Worm (Caenorhabditis elegans) whole organism, L1 larva: ENCODE measurements around the gene C54F6.17.
"Not testable (repeated sequence)": the region's sequence is repeated elsewhere in the genome, so short reads cannot be mapped to it uniquely, and the experiment has no call there.

Experiments used
- C04F5.9 ChIP-seq: sonication (generic microtip); optimal IDR thresholded peaks from 2 replicates; lab custom pipeline; 2016; ENCODE audit warnings: missing genetic modification characterization, missing compliant biosample characterization
- F16B12.6 ChIP-seq: fragments of 150-350 bp; optimal IDR thresholded peaks from 2 replicates; lab custom pipeline; 2014; ENCODE audit warnings: missing biosample characterization, missing genetic modification characterization
- aha-1 ChIP-seq: fragments of 150-350 bp; optimal IDR thresholded peaks from 2 replicates; lab custom pipeline; 2014; ENCODE audit warnings: missing biosample characterization, missing genetic modification characterization
- ama-1 ChIP-seq: fragments of 150-350 bp; optimal IDR thresholded peaks from 2 replicates; lab custom pipeline; 2014
- ceh-63 ChIP-seq: fragments of 200-800 bp; sonication (Bioruptor generic); optimal IDR thresholded peaks from 2 replicates; lab custom pipeline; 2018; ENCODE audit warnings: mild to moderate bottlenecking, missing genetic modification characterization, missing compliant biosample characterization
- dsc-1 ChIP-seq: sonication (generic microtip); optimal IDR thresholded peaks from 2 replicates; lab custom pipeline; 2016; ENCODE audit warnings: mild to moderate bottlenecking, missing genetic modification characterization, missing compliant biosample characterization
- efl-3 ChIP-seq: fragments of 200-800 bp; sonication (Bioruptor generic); optimal IDR thresholded peaks from 2 replicates; lab custom pipeline; 2018; ENCODE audit warnings: mild to moderate bottlenecking, missing genetic modification characterization, missing compliant biosample characterization
- elt-2 ChIP-seq: sonication (generic microtip); optimal IDR thresholded peaks from 2 replicates; lab custom pipeline; 2016; ENCODE audit warnings: missing genetic modification characterization, mild to moderate bottlenecking, inconsistent platforms, missing compliant biosample characterization, missing genetic modification reagents
- ets-5 ChIP-seq: fragments of 200-800 bp; sonication (Bioruptor generic); IDR thresholded peaks from 2 replicates; pipeline ENCODE4 v1.3.6; 2022; ENCODE audit warnings: missing genetic modification characterization, missing compliant biosample characterization
- fkh-10 ChIP-seq: sonication (generic microtip); optimal IDR thresholded peaks from 2 replicates; lab custom pipeline; 2017; ENCODE audit warnings: missing biosample characterization, missing genetic modification reagents, missing genetic modification characterization
- fkh-8 ChIP-seq: sonication (generic microtip); optimal IDR thresholded peaks from 2 replicates; lab custom pipeline; 2016; ENCODE audit warnings: mild to moderate bottlenecking, missing genetic modification characterization, missing compliant biosample characterization
- hpl-2 ChIP-seq: fragments of 150-350 bp; optimal IDR thresholded peaks from 2 replicates; lab custom pipeline; 2014; ENCODE audit warnings: missing biosample characterization, missing genetic modification reagents, missing genetic modification characterization
- jun-1 ChIP-seq: fragments of 150-350 bp; optimal IDR thresholded peaks from 2 replicates; lab custom pipeline; 2014; ENCODE audit warnings: missing biosample characterization, missing genetic modification reagents, missing genetic modification characterization
- lin-14 ChIP-seq: fragments of 200-800 bp; sonication (Bioruptor generic); optimal IDR thresholded peaks from 2 replicates; lab custom pipeline; 2018; ENCODE audit warnings: mild to moderate bottlenecking, missing genetic modification characterization, moderate library complexity, missing compliant biosample characterization
- lsy-2 ChIP-seq, 2 experiments: fragments of 150-350 bp; optimal IDR thresholded peaks; 2 replicates each; lab custom pipeline; 2014; ENCODE audit warnings: missing biosample characterization in 2 of 2, missing genetic modification characterization in 2 of 2
- mdl-1 ChIP-seq, 2 experiments: fragments of 150-350 bp; optimal IDR thresholded peaks; 2 replicates each; lab custom pipeline; 2014 to 2017; ENCODE audit warnings: missing biosample characterization in 2 of 2, missing genetic modification characterization in 2 of 2, inconsistent platforms in 1 of 2
- mep-1 ChIP-seq: fragments of 150-350 bp; optimal IDR thresholded peaks from 2 replicates; lab custom pipeline; 2014; ENCODE audit warnings: missing biosample characterization, missing genetic modification characterization
- nhr-11 ChIP-seq: fragments of 150-350 bp; optimal IDR thresholded peaks from 2 replicates; lab custom pipeline; 2014; ENCODE audit warnings: missing biosample characterization, missing genetic modification characterization
- nhr-12 ChIP-seq: sonication (generic microtip); optimal IDR thresholded peaks from 2 replicates; lab custom pipeline; 2017; ENCODE audit warnings: missing biosample characterization, missing genetic modification characterization
- nhr-19 ChIP-seq: fragments of 200-800 bp; sonication (Bioruptor generic); conservative IDR thresholded peaks from 2 replicates; pipeline ENCODE4 v1.3.6; 2022; ENCODE audit warnings: missing genetic modification characterization, missing compliant biosample characterization
- nhr-20 ChIP-seq: sonication (generic microtip); optimal IDR thresholded peaks from 2 replicates; lab custom pipeline; 2016; ENCODE audit warnings: mild to moderate bottlenecking, missing genetic modification characterization, missing compliant biosample characterization
- nhr-71 ChIP-seq: sonication (generic microtip); optimal IDR thresholded peaks from 2 replicates; lab custom pipeline; 2016; ENCODE audit warnings: mild to moderate bottlenecking, missing genetic modification characterization, moderate library complexity, missing compliant biosample characterization
- nhr-90 ChIP-seq: sonication (generic microtip); optimal IDR thresholded peaks from 2 replicates; lab custom pipeline; 2016; ENCODE audit warnings: mild to moderate bottlenecking, missing genetic modification characterization, missing compliant biosample characterization; ENCODE audit not compliant: poor library complexity
- skn-1 ChIP-seq: fragments of 150-350 bp; optimal IDR thresholded peaks from 2 replicates; lab custom pipeline; 2014; ENCODE audit warnings: missing biosample characterization, missing genetic modification characterization
- snu-23 ChIP-seq: sonication (generic microtip); optimal IDR thresholded peaks from 2 replicates; lab custom pipeline; 2016; ENCODE audit warnings: missing genetic modification characterization, missing compliant biosample characterization
- sox-4 ChIP-seq: sonication (generic microtip); optimal IDR thresholded peaks from 2 replicates; lab custom pipeline; 2016; ENCODE audit warnings: missing genetic modification characterization, missing compliant biosample characterization
- sptf-1 ChIP-seq: fragments of 150-350 bp; optimal IDR thresholded peaks from 2 replicates; lab custom pipeline; 2014; ENCODE audit warnings: missing biosample characterization, missing genetic modification characterization
- sup-37 ChIP-seq: fragments of 200-800 bp; sonication (Bioruptor generic); optimal IDR thresholded peaks from 2 replicates; lab custom pipeline; 2018; ENCODE audit warnings: mild to moderate bottlenecking, missing genetic modification characterization, missing compliant biosample characterization
- swsn-7 ChIP-seq: sonication (generic microtip); optimal IDR thresholded peaks from 2 replicates; lab custom pipeline; 2016; ENCODE audit warnings: missing genetic modification characterization, missing compliant biosample characterization
- unc-98 ChIP-seq: fragments of 200-800 bp; sonication (Bioruptor generic); IDR thresholded peaks from 2 replicates; pipeline ENCODE4 v1.3.6; 2022; ENCODE audit warnings: missing genetic modification characterization, missing compliant biosample characterization
- zag-1 ChIP-seq: fragments of 150-350 bp; optimal IDR thresholded peaks from 2 replicates; lab custom pipeline; 2014; ENCODE audit warnings: missing biosample characterization, missing genetic modification characterization
- zip-4 ChIP-seq: fragments of 200-800 bp; sonication (Bioruptor generic); optimal IDR thresholded peaks from 2 replicates; lab custom pipeline; 2018; ENCODE audit warnings: mild to moderate bottlenecking, missing genetic modification characterization, moderate library complexity, missing compliant biosample characterization
- ztf-11 ChIP-seq, 2 experiments: sonication (generic microtip); optimal IDR thresholded peaks; 2 replicates each; lab custom pipeline; 2016 to 2017; ENCODE audit warnings: missing genetic modification characterization in 2 of 2, missing biosample characterization in 1 of 2, missing compliant biosample characterization in 1 of 2

Gene C54F6.17

DNA sequence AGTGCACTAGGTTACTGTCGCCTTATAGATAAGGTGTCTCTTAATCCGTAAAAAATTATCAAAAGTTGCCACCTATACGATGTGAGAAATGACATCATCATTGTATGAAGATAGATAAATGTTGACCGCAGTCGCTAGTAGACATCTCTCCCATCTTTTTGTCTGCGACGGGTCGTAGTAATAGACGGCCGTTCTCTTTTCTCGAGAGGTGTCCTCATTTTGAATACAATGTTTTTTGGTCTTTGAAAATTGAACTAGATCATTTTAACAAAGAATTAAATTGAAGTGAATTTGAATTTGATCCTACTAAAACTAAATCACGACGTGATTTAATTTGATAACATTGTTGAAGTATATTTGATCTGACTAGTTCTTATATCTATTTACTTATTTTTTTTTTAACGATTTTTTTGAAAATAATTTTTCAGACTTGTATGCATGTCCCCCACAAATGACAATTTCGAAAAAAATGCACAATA lies 18.6 kb upstream of the C54F6.17 start, which contains the start of the genes str-31 and nhr-172:
TSS of gene str-31 (minus strand) at position 101 of the 479 bp plus-strand sequence.
TSS of gene nhr-172 (plus strand) at position 429 of the 479 bp plus-strand sequence.
- TF ChIP-seq swsn-7 (tag; lab: Kevin White, UChicago) (no peak), zip-4 (GFP tag; lab: Kevin White, UChicago) (no peak), lin-14 (GFP tag; lab: Kevin White, UChicago) (no peak), nhr-90 (tag; lab: Kevin White, UChicago) (no peak), skn-1 (no peak), nhr-19 (GFP tag; lab: Robert Waterston, UW) (no peak)

DNA sequence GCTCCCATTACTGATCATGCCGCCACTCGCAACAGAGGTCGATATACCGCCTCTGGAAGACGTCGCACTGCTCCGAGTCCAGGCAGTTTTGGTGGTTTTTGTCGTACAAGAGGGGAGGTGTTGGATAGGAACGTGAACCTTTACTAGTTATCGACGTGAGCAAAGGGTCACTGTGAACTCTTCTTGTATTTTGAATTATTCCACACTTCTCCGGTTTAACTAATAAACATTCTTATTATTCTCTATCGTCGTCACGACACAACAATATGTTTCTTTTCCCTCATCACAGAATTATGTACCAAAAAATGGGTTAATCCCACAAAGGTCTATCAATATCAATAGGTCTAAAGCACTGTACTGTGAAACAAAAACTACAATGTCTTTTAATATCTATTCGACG lies 15.8 kb upstream of the C54F6.17 start, which contains the start of gene nhr-171:
TSS of gene nhr-171 (plus strand) at position 301 of the 400 bp plus-strand sequence.
- TF ChIP-seq ztf-11 (tag; optimal IDR thresholded peaks at IDR 0.05; lab: Kevin White, UChicago); sptf-1 (tag; lab: Kevin White, UChicago); ets-5: not testable (repeated sequence)

DNA sequence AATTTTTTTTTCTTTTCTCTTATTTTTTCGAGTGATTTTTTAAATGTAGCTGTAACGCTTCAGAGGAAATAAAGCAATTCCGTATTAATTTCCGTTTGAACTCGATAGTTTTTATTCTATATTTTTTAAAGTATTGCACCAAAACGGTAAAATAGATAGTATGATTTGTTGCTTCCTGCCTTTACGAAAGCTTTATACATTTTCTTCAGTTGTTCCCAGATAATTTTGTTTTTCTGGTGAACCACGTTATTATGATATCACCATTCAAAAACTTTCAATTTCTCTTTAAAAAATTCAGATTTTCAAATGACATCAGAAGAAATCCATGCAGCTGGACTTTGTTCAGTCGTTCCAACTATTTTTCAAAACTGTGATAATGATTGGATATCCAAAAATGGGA lies 12.3 kb upstream of the C54F6.17 start, which contains the start of gene srb-18:
TSS of gene srb-18 (plus strand) at position 301 of the 400 bp plus-strand sequence.
- no peak for TF ChIP-seq sox-4 (tag; lab: Kevin White, UChicago)
- TF ChIP-seq F16B12.6 (tag; lab: Kevin White, UChicago) = no peak
- TF ChIP-seq, all 84 proteins: peak for 0

DNA sequence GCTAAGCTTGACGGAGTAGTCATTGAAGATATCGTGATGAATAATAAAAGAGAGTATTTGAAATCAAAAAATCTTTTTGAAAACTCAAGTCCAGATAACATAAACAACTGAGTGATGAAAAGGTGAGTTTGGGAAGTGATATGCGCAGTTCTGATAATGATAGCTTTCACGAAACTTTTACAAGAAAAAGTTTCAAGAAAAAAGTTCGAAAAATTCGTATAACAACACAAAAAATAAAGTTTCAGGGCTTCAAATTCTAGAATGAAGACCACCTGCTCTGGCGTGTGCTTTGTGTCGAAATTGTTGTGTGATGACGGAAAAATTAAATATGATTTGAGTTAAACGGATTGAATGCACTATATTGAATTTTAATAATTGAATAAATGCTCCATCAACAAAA lies 7.2 kb upstream of the C54F6.17 start, which contains the start of gene srb-19:
TSS of gene srb-19 (minus strand) at position 101 of the 400 bp plus-strand sequence.
- TF ChIP-seq nhr-71 (peak; percentile 26), fkh-8 (peak; percentile 1), nhr-11 (no peak)

DNA sequence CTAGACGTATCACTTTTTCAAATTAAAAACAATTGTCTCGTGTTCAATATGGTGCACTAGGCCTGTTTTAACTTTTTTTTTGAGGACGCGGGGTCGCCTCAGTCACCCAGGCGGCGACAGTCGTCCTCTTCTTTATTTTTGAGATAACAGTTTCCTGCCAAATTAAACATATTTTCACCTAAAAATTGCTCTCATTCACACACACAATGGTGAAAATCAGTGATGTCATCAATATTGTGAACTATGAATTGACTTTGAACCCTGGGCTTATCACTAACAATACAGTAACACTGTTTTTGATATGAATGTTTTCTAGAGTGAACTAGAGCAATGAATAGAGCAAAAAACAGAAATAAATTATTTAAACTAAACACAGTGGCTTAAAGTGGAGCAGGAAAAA lies 5.9 kb upstream of the C54F6.17 start:
- TF ChIP-seq ama-1 (lab: Kevin White, UChicago) = no peak
- no peak for TF ChIP-seq snu-23 (GFP tag; lab: Kevin White, UChicago)
- TF ChIP-seq jun-1 (tag; lab: Kevin White, UChicago) = no peak
- TF ChIP-seq aha-1 (tag; lab: Kevin White, UChicago) = no peak
- TF ChIP-seq sup-37 (GFP tag; lab: Kevin White, UChicago) = no peak
- no peak for TF ChIP-seq unc-98 (GFP tag; lab: Robert Waterston, UW)
- peak; percentile 75 for TF ChIP-seq elt-2
- TF ChIP-seq dsc-1 (tag; lab: Kevin White, UChicago) = no peak

DNA sequence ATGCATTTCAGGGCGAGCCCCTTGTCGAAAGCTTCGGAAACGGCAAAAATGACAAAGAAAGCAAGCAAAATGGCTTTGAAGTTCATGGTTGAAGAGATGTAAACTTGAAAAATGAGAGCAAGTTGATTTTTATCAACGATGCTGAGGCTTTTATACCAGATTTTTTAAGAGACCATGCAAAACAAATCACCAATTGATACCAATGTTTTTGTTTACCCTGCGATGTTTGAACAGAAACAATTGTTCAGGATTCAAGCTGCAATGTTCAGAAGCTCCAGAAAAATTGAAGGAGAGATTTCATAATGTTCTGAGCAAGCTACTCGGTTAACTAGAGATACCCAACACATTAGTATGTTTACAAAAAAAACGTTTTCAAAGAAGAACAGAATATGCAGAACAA lies 5.0 kb upstream of the C54F6.17 start, which contains the start of gene C54F6.15:
TSS of gene C54F6.15 (minus strand) at position 101 of the 400 bp plus-strand sequence.
- no peak for TF ChIP-seq C04F5.9
- TF ChIP-seq lsy-2 (tag; optimal IDR thresholded peaks at IDR 0.05; lab: Kevin White, UChicago) = no peak
- TF ChIP-seq nhr-20 (tag; lab: Kevin White, UChicago) = no peak
- no peak for TF ChIP-seq fkh-10
- TF ChIP-seq mdl-1 (tag; optimal IDR thresholded peaks at IDR 0.05; lab: Kevin White, UChicago) = no peak
- TF ChIP-seq ceh-63 = no peak
- TF ChIP-seq skn-1 = no peak
- no peak for TF ChIP-seq mep-1 (tag; lab: Kevin White, UChicago)
- no peak for TF ChIP-seq nhr-12 (tag; lab: Kevin White, UChicago)
- TF ChIP-seq nhr-90 (tag; lab: Kevin White, UChicago) = no peak

DNA sequence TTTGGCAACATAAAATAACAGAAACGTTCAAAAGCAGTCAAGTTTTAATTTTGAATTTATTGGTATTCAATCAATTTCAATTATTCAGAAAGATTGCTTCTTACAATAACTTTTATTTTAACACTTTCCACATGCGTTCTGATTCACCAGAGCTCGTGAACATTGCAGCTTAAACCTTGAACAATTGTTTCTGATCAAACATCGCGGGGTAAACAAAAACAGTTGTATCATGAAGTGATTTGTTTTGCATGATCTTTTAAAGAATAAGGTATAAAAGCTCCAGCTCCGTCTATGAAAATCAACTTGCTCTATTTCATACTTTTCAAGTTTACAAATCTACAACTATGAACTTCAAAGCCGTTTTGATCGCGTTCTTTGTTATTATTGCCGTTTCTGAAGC lies 3.9 kb upstream of the C54F6.17 start, which contains the start of gene C54F6.6:
TSS of gene C54F6.6 (plus strand) at position 301 of the 400 bp plus-strand sequence.
- TF ChIP-seq sup-37 (GFP tag; lab: Kevin White, UChicago) = no peak
- TF ChIP-seq hpl-2 (GFP tag; lab: Kevin White, UChicago) = no peak
- no peak for TF ChIP-seq zip-4 (GFP tag; lab: Kevin White, UChicago)
- TF ChIP-seq zag-1 (tag; lab: Kevin White, UChicago) = no peak
- no peak for TF ChIP-seq efl-3 (GFP tag; lab: Kevin White, UChicago)
